Fruit fly (Drosophila melanogaster) whole organism, prepupa: ENCODE measurements around the gene Pex3.

Experiments used
- Blimp-1 ChIP-seq: fragments of 200-800 bp; sonication (Bioruptor generic); optimal IDR thresholded peaks from 3 replicates; lab custom pipeline; 2017; ENCODE audit warnings: missing biosample characterization, missing genetic modification characterization, mild to moderate bottlenecking, moderate library complexity, missing genetic modification reagents
- CG11294 ChIP-seq: fragments of 200-800 bp; sonication (Bioruptor generic); IDR thresholded peaks from 2 replicates; pipeline ENCODE4 v1.3.6; 2022; ENCODE audit warnings: missing biosample characterization, missing genetic modification characterization
- CG11762 ChIP-seq: fragments of 200-800 bp; sonication (Bioruptor generic); optimal IDR thresholded peaks from 3 replicates; lab custom pipeline; 2016; ENCODE audit warnings: missing biosample characterization, missing genetic modification characterization; ENCODE audit not compliant: insufficient read depth
- CG11902 ChIP-seq: fragments of 200-800 bp; sonication (Bioruptor generic); optimal IDR thresholded peaks from 3 replicates; lab custom pipeline; 2016; ENCODE audit warnings: missing biosample characterization, missing genetic modification characterization
- CG15336 ChIP-seq: fragments of 200-800 bp; sonication (Bioruptor generic); IDR thresholded peaks from 2 replicates; pipeline ENCODE4 v1.3.6; 2022; ENCODE audit warnings: missing biosample characterization, missing genetic modification characterization
- CG1621 ChIP-seq: fragments of 200-800 bp; sonication (Bioruptor generic); optimal IDR thresholded peaks from 3 replicates; lab custom pipeline; 2018; ENCODE audit warnings: missing biosample characterization, mild to moderate bottlenecking, missing genetic modification characterization
- CG3032 ChIP-seq: fragments of 200-800 bp; optimal IDR thresholded peaks from 2 replicates; lab custom pipeline; 2019; ENCODE audit warnings: missing biosample characterization, mild to moderate bottlenecking, missing genetic modification characterization, moderate library complexity
- CG31627 ChIP-seq: fragments of 200-800 bp; sonication (Bioruptor generic); optimal IDR thresholded peaks from 3 replicates; lab custom pipeline; 2016; ENCODE audit warnings: missing biosample characterization, missing genetic modification characterization
- CG32006 ChIP-seq: fragments of 200-800 bp; sonication (Bioruptor generic); optimal IDR thresholded peaks from 3 replicates; lab custom pipeline; 2017; ENCODE audit warnings: missing biosample characterization, mild to moderate bottlenecking, missing genetic modification characterization
- CG34406 ChIP-seq: fragments of 200-800 bp; sonication (Bioruptor generic); optimal IDR thresholded peaks from 3 replicates; lab custom pipeline; 2016; ENCODE audit warnings: missing biosample characterization, missing genetic modification characterization
- CG3919 ChIP-seq: fragments of 200-800 bp; sonication (Bioruptor generic); optimal IDR thresholded peaks from 3 replicates; lab custom pipeline; 2016; ENCODE audit warnings: missing biosample characterization, missing genetic modification characterization
- CG6163 ChIP-seq: fragments of 200-800 bp; sonication (Bioruptor generic); IDR thresholded peaks from 3 replicates; pipeline ENCODE4 v1.3.6; 2022; ENCODE audit warnings: missing biosample characterization, missing genetic modification characterization
- CG6276 ChIP-seq: fragments of 200-800 bp; sonication (Bioruptor generic); optimal IDR thresholded peaks from 2 replicates; lab custom pipeline; 2017; ENCODE audit warnings: missing biosample characterization, mild to moderate bottlenecking, missing genetic modification characterization
- CG6792 ChIP-seq: fragments of 200-800 bp; sonication (Bioruptor generic); optimal IDR thresholded peaks from 3 replicates; lab custom pipeline; 2016; ENCODE audit warnings: missing biosample characterization, missing genetic modification characterization
- CG6854 ChIP-seq: fragments of 200-800 bp; sonication (Bioruptor generic); optimal IDR thresholded peaks from 2 replicates; lab custom pipeline; 2017; ENCODE audit warnings: missing biosample characterization, mild to moderate bottlenecking, missing genetic modification characterization
- CG7368 ChIP-seq: fragments of 200-800 bp; sonication (Bioruptor generic); optimal IDR thresholded peaks from 3 replicates; lab custom pipeline; 2016; ENCODE audit warnings: missing biosample characterization, missing genetic modification characterization
- CG8632 ChIP-seq: fragments of 200-800 bp; sonication (Bioruptor generic); optimal IDR thresholded peaks from 3 replicates; lab custom pipeline; 2016; ENCODE audit warnings: missing biosample characterization, missing genetic modification characterization
- CG9139 ChIP-seq: fragments of 200-800 bp; sonication (Bioruptor generic); optimal IDR thresholded peaks from 3 replicates; lab custom pipeline; 2017; ENCODE audit warnings: missing biosample characterization, mild to moderate bottlenecking, missing genetic modification characterization
- Eip75B ChIP-seq: fragments of 200-800 bp; sonication (Bioruptor generic); optimal IDR thresholded peaks from 3 replicates; lab custom pipeline; 2016; ENCODE audit warnings: missing biosample characterization, missing genetic modification characterization
- Eip78C ChIP-seq: fragments of 200-800 bp; sonication (Bioruptor generic); peaks from one replicate; lab custom pipeline; 2016; ENCODE audit warnings: missing biosample characterization, missing genetic modification characterization
- Ets21C ChIP-seq: fragments of 200-800 bp; sonication (Bioruptor generic); optimal IDR thresholded peaks from 3 replicates; lab custom pipeline; 2016; ENCODE audit warnings: missing biosample characterization, missing genetic modification characterization
- Ets96B ChIP-seq: fragments of 200-800 bp; optimal IDR thresholded peaks from 2 replicates; lab custom pipeline; 2019; ENCODE audit warnings: missing biosample characterization, mild to moderate bottlenecking, missing genetic modification characterization, moderate library complexity
- Gug ChIP-seq: fragments of 200-800 bp; sonication (Bioruptor generic); IDR thresholded peaks from 2 replicates; pipeline ENCODE4 v1.3.6; 2022; ENCODE audit warnings: missing biosample characterization, missing genetic modification characterization
- Hr38 ChIP-seq: sonication (Bioruptor generic); optimal IDR thresholded peaks from 2 replicates; lab custom pipeline; 2016; ENCODE audit warnings: missing biosample characterization, missing genetic modification characterization
- Hr39 ChIP-seq: fragments of 200-800 bp; sonication (Bioruptor generic); optimal IDR thresholded peaks from 2 replicates; lab custom pipeline; 2016; ENCODE audit warnings: missing biosample characterization, missing genetic modification characterization
- Hr4 ChIP-seq: fragments of 200-800 bp; sonication (Bioruptor generic); optimal IDR thresholded peaks from 3 replicates; lab custom pipeline; 2016; ENCODE audit warnings: missing biosample characterization, missing genetic modification characterization
- Lpt ChIP-seq: fragments of 200-800 bp; sonication (Bioruptor generic); optimal IDR thresholded peaks from 3 replicates; lab custom pipeline; 2016; ENCODE audit warnings: missing biosample characterization, missing genetic modification characterization
- Met ChIP-seq: fragments of 200-800 bp; sonication (Bioruptor generic); optimal IDR thresholded peaks from 3 replicates; lab custom pipeline; 2016; ENCODE audit warnings: missing biosample characterization, missing genetic modification characterization
- OdsH ChIP-seq: fragments of 200-800 bp; sonication (Bioruptor generic); optimal IDR thresholded peaks from 3 replicates; lab custom pipeline; 2016; ENCODE audit warnings: missing biosample characterization, missing genetic modification characterization
- Sox102F ChIP-seq: fragments of 200-800 bp; sonication (Bioruptor generic); optimal IDR thresholded peaks from 2 replicates; lab custom pipeline; 2016; ENCODE audit warnings: missing biosample characterization, mild to moderate bottlenecking, missing genetic modification characterization
- achi ChIP-seq: fragments of 200-800 bp; sonication (Bioruptor generic); optimal IDR thresholded peaks from 3 replicates; lab custom pipeline; 2016; ENCODE audit warnings: missing biosample characterization, missing genetic modification characterization
- acj6 ChIP-seq: fragments of 200-800 bp; sonication (Bioruptor generic); optimal IDR thresholded peaks from 3 replicates; lab custom pipeline; 2016; ENCODE audit warnings: missing biosample characterization, missing genetic modification characterization
- cyc ChIP-seq: fragments of 200-800 bp; sonication (Bioruptor generic); optimal IDR thresholded peaks from 3 replicates; lab custom pipeline; 2016; ENCODE audit warnings: missing biosample characterization, missing genetic modification characterization
- dac ChIP-seq: fragments of 200-800 bp; sonication (Bioruptor generic); optimal IDR thresholded peaks from 2 replicates; lab custom pipeline; 2017; ENCODE audit warnings: missing biosample characterization, mild to moderate bottlenecking, missing genetic modification characterization
- dsx ChIP-seq: fragments of 200-800 bp; optimal IDR thresholded peaks from 3 replicates; lab custom pipeline; 2019; ENCODE audit warnings: missing biosample characterization, mild to moderate bottlenecking, missing genetic modification characterization, moderate library complexity; ENCODE audit not compliant: poor library complexity, severe bottlenecking
- eg ChIP-seq: fragments of 200-800 bp; sonication (Bioruptor generic); IDR thresholded peaks from 3 replicates; pipeline ENCODE4 v1.3.6; 2022; ENCODE audit warnings: missing biosample characterization, missing genetic modification characterization
- esn ChIP-seq: fragments of 200-800 bp; sonication (Bioruptor generic); optimal IDR thresholded peaks from 2 replicates; lab custom pipeline; 2016; ENCODE audit warnings: missing biosample characterization, mild to moderate bottlenecking, missing genetic modification characterization, moderate library complexity
- fd59A ChIP-seq: fragments of 200-800 bp; sonication (Bioruptor generic); optimal IDR thresholded peaks from 2 replicates; lab custom pipeline; 2017; ENCODE audit warnings: missing biosample characterization, mild to moderate bottlenecking, missing genetic modification characterization, missing genetic modification reagents
- fd85E ChIP-seq: fragments of 200-800 bp; sonication (Bioruptor generic); optimal IDR thresholded peaks from 3 replicates; lab custom pipeline; 2016; ENCODE audit warnings: missing biosample characterization, missing genetic modification characterization
- net ChIP-seq: fragments of 200-800 bp; sonication (Bioruptor generic); optimal IDR thresholded peaks from 3 replicates; lab custom pipeline; 2016; ENCODE audit warnings: missing biosample characterization, missing genetic modification characterization
- pdm3 ChIP-seq: fragments of 200-800 bp; sonication (Bioruptor generic); optimal IDR thresholded peaks from 3 replicates; lab custom pipeline; 2016; ENCODE audit warnings: missing biosample characterization, missing genetic modification characterization
- salr ChIP-seq, 2 experiments: fragments of 200-800 bp; sonication (Bioruptor generic); optimal IDR thresholded peaks; 3 replicates each; lab custom pipeline; 2016 to 2018; ENCODE audit warnings: missing biosample characterization in 2 of 2, missing genetic modification characterization in 2 of 2, mild to moderate bottlenecking in 1 of 2
- spab ChIP-seq: fragments of 200-800 bp; sonication (Bioruptor generic); optimal IDR thresholded peaks from 2 replicates; lab custom pipeline; 2017; ENCODE audit warnings: missing biosample characterization, mild to moderate bottlenecking, missing genetic modification characterization, missing genetic modification reagents
- ss ChIP-seq, 2 experiments: fragments of 200-800 bp; sonication (Bioruptor generic); optimal IDR thresholded peaks; 2 replicates in 1 of 2; 3 replicates in 1 of 2; lab custom pipeline; 2017 to 2018; ENCODE audit warnings: mild to moderate bottlenecking in 2 of 2, missing biosample characterization in 2 of 2, missing genetic modification characterization in 2 of 2, moderate library complexity in 1 of 2
- svp ChIP-seq: fragments of 200-800 bp; sonication (Bioruptor generic); peaks from one replicate; lab custom pipeline; 2016; ENCODE audit warnings: missing biosample characterization, missing genetic modification characterization
- topi ChIP-seq: fragments of 200-800 bp; sonication (Bioruptor generic); optimal IDR thresholded peaks from 3 replicates; lab custom pipeline; 2016; ENCODE audit warnings: missing biosample characterization, missing genetic modification characterization
- vri ChIP-seq: fragments of 200-800 bp; sonication (Bioruptor generic); optimal IDR thresholded peaks from 3 replicates; lab custom pipeline; 2016; ENCODE audit warnings: missing biosample characterization, mild to moderate bottlenecking, missing genetic modification characterization

The Pex3 gene

dm6 chr3L:15188735-15189134 lies 44.6 kb downstream of the Pex3 start (continued):
- TF ChIP-seq svp (GFP tag; lab: Kevin White, UChicago): peak; percentile 76
- TF ChIP-seq CG3032: no peak
- peak; percentile 39 for TF ChIP-seq Eip75B (GFP tag; lab: Kevin White, UChicago)
- TF ChIP-seq Sox102F: peak; percentile 54
- TF ChIP-seq topi (GFP tag; lab: Kevin White, UChicago): peak; percentile 60
- TF ChIP-seq Gug (GFP tag; lab: Robert Waterston, UW): no peak
- TF ChIP-seq acj6 (GFP tag; lab: Kevin White, UChicago): peak; percentile 44
- peak; percentile 21 for TF ChIP-seq vri
- TF ChIP-seq Hr4 (GFP tag; lab: Kevin White, UChicago): no peak
- no peak for TF ChIP-seq achi
- TF ChIP-seq CG15336 (GFP tag; lab: Robert Waterston, UW): no peak

DNA sequence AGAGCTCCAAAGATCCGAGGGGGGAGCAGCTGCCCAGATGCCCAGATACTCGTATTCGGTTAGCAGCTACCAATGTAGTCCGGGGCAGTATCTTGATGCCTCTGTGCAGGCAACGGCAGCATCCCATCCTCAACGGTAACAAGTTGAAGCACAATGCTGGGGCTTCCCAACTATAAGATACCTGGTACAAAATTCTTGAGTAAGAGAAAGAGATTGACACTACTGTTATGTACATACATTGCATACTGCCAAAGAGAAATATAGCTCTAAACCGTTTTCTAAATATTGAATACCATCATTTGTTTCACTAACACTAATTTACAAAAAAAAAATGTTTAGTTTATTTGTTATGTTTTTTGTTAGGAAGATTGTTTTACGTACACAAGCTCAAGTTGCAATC lies 45.6 kb downstream of the Pex3 start:
- TF ChIP-seq achi: peak; percentile 12
- TF ChIP-seq CG31627 (GFP tag; lab: Kevin White, UChicago): no peak
- no peak for TF ChIP-seq eg
- peak; percentile 75 for TF ChIP-seq Eip78C (GFP tag; lab: Kevin White, UChicago)
- peak; percentile 13 for TF ChIP-seq CG32006 (GFP tag; lab: Kevin White, UChicago)
- TF ChIP-seq salr (GFP tag; optimal IDR thresholded peaks at IDR 0.05; lab: Kevin White, UChicago): peak in 1 of 2 experiments; percentile 31
- peak; percentile 6 for TF ChIP-seq Met (GFP tag; lab: Kevin White, UChicago)
- TF ChIP-seq, all 60 proteins: peak for 5

- no peak for TF ChIP-seq CG1621
- no peak for TF ChIP-seq vri
- TF ChIP-seq CG34406 (GFP tag; lab: Kevin White, UChicago): no peak
- TF ChIP-seq Blimp-1 (GFP tag; lab: Kevin White, UChicago): no peak
- TF ChIP-seq Hr38: no peak
- TF ChIP-seq OdsH: no peak
- no peak for TF ChIP-seq CG6276
- TF ChIP-seq pdm3 (GFP tag; lab: Kevin White, UChicago): peak; percentile 1
- TF ChIP-seq cyc (GFP tag; lab: Kevin White, UChicago): no peak
- TF ChIP-seq CG31627 (GFP tag; lab: Kevin White, UChicago): no peak
- no peak for TF ChIP-seq CG6792 (GFP tag; lab: Kevin White, UChicago)
- no peak for TF ChIP-seq CG6854 (GFP tag; lab: Kevin White, UChicago)
- TF ChIP-seq Eip78C (GFP tag; lab: Kevin White, UChicago): peak; percentile 77
- no peak for TF ChIP-seq CG11902 (GFP tag; lab: Kevin White, UChicago)
- no peak for TF ChIP-seq Lpt (GFP tag; lab: Kevin White, UChicago)
- TF ChIP-seq CG6163 (GFP tag; lab: Robert Waterston, UW): no peak
- TF ChIP-seq CG8632 (GFP tag; lab: Kevin White, UChicago): no peak
- no peak for TF ChIP-seq Ets21C (GFP tag; lab: Kevin White, UChicago)
- TF ChIP-seq spab (GFP tag; lab: Kevin White, UChicago): no peak
- no peak for TF ChIP-seq CG11762 (GFP tag; lab: Kevin White, UChicago)
- TF ChIP-seq Hr39 (GFP tag; lab: Kevin White, UChicago): no peak
- TF ChIP-seq ss (GFP tag; optimal IDR thresholded peaks at IDR 0.05; lab: Kevin White, UChicago): no peak
- no peak for TF ChIP-seq CG15336 (GFP tag; lab: Robert Waterston, UW)
- peak; percentile 27 for TF ChIP-seq esn (GFP tag; lab: Kevin White, UChicago)
- TF ChIP-seq CG32006 (GFP tag; lab: Kevin White, UChicago): peak; percentile 41
- peak; percentile 29 for TF ChIP-seq CG7368 (GFP tag; lab: Kevin White, UChicago)
- TF ChIP-seq CG9139 (GFP tag; lab: Kevin White, UChicago): no peak
- TF ChIP-seq salr (GFP tag; optimal IDR thresholded peaks at IDR 0.05; lab: Kevin White, UChicago): peak in 1 of 2 experiments; percentile 12
- no peak for TF ChIP-seq fd85E (GFP tag; lab: Kevin White, UChicago)
- no peak for TF ChIP-seq dac (GFP tag; lab: Kevin White, UChicago)
- TF ChIP-seq dsx (GFP tag; lab: Kevin White, UChicago): no peak
- no peak for TF ChIP-seq acj6 (GFP tag; lab: Kevin White, UChicago)
- no peak for TF ChIP-seq CG11294 (GFP tag; lab: Robert Waterston, UW)
- TF ChIP-seq CG3032: no peak
- peak; percentile 6 for TF ChIP-seq fd59A (GFP tag; lab: Kevin White, UChicago)
- peak; percentile 36 for TF ChIP-seq Hr4 (GFP tag; lab: Kevin White, UChicago)
- no peak for TF ChIP-seq Gug (GFP tag; lab: Robert Waterston, UW)
- no peak for TF ChIP-seq eg
- TF ChIP-seq net (GFP tag; lab: Kevin White, UChicago): no peak
- TF ChIP-seq achi: no peak
- TF ChIP-seq CG3919 (GFP tag; lab: Kevin White, UChicago): peak; percentile 22
- TF ChIP-seq Ets96B (tag; lab: Kevin White, UChicago): no peak
These were observed 48.0 kb downstream of the Pex3 start for dm6 chr3L:15192172-15192571.
